Fruit fly (Drosophila melanogaster): ENCODE results near the gene grk.
A peak's percentile ranks its signal among the peaks of the same experiment; 100 is the strongest.

grk gene

DNA sequence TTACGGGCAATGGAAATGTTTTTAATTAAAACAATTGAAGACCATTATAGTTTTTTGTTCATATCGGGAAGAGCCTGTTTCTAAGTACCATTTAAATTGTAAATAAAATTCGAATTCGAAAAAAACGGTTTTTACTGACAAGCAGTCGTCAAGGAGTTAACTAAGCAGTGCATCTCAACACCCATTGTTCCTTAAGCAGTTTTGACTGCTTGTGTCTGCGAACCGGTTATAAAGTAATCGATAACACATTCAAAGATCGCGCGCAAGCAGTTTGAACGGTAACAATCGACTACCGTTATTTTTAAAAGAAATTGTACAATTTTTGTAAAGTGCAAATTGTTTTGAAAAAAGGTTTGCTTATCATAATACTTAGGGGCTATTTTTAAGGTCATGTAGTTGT, 44.6 kb upstream of the grk start (continued):
- TF ChIP-seq ssp (GFP tag; IDR thresholded peaks at IDR 0.05), result no peak
- no peak for TF ChIP-seq CG9215 (GFP tag; IDR thresholded peaks at IDR 0.05)
- TF ChIP-seq CG3838 (GFP tag; optimal IDR thresholded peaks at IDR 0.05), result peak; percentile 93
- TF ChIP-seq Ravus (GFP tag; IDR thresholded peaks at IDR 0.05), result no peak
- no peak for TF ChIP-seq Nf-YC (tag; optimal IDR thresholded peaks at IDR 0.05)
- peak; percentile 72; the same call in 2 of the 3 replicates for TF ChIP-seq Opbp (GFP tag; IDR thresholded peaks at IDR 0.05; ENCODE audit: partially characterized antibody)
- peak; percentile 89 for TF ChIP-seq Dref (GFP tag; IDR thresholded peaks at IDR 0.05)
- no peak for TF ChIP-seq Hsf (GFP tag; optimal IDR thresholded peaks at IDR 0.05)
- TF ChIP-seq CG2116 (GFP tag; optimal IDR thresholded peaks at IDR 0.05), result peak; percentile 53
- TF ChIP-seq HLHmδ (GFP tag; optimal IDR thresholded peaks at IDR 0.05), result no peak
- no peak for TF ChIP-seq Tbp (GFP tag; optimal IDR thresholded peaks at IDR 0.05)
- no peak for TF ChIP-seq CG7745 (tag; optimal IDR thresholded peaks at IDR 0.05)
- no peak for TF ChIP-seq CG11247 (GFP tag; IDR thresholded peaks at IDR 0.05)
- TF ChIP-seq hbn (GFP tag; IDR thresholded peaks at IDR 0.05; ENCODE audit: partially characterized antibody), result no peak
- TF ChIP-seq Ets97D (GFP tag; optimal IDR thresholded peaks at IDR 0.05), result peak; percentile 61
- TF ChIP-seq tio (GFP tag; optimal IDR thresholded peaks at IDR 0.05), result no peak
- no peak for TF ChIP-seq jumu (GFP tag; optimal IDR thresholded peaks at IDR 0.05)
- no peak for TF ChIP-seq otp (GFP tag; IDR thresholded peaks at IDR 0.05)
- no peak for TF ChIP-seq CG6854 (GFP tag; optimal IDR thresholded peaks at IDR 0.05)
- no peak for TF ChIP-seq bcd (GFP tag; optimal IDR thresholded peaks at IDR 0.05)
- no peak for TF ChIP-seq CG10565 (GFP tag; optimal IDR thresholded peaks at IDR 0.05)
- peak; percentile 41 for TF ChIP-seq CG11504 (tag; optimal IDR thresholded peaks at IDR 0.05)
- peak; percentile 29; the same call in 1 of the 2 replicates for TF ChIP-seq inv (GFP tag; IDR thresholded peaks at IDR 0.05; ENCODE audit: partially characterized antibody)
- TF ChIP-seq Dip3 (GFP tag; optimal IDR thresholded peaks at IDR 0.05), result peak; percentile 11
- peak; percentile 72 for TF ChIP-seq Ets65A (GFP tag)
- no peak for TF ChIP-seq unpg (GFP tag; optimal IDR thresholded peaks at IDR 0.05)
- no peak for TF ChIP-seq Doc2 (GFP tag; IDR thresholded peaks at IDR 0.05)
- TF ChIP-seq Vsx1 (GFP tag; optimal IDR thresholded peaks at IDR 0.05), result no peak
- no peak for TF ChIP-seq lbe (GFP tag; optimal IDR thresholded peaks at IDR 0.05)
- no peak for TF ChIP-seq Neu2 (GFP tag; optimal IDR thresholded peaks at IDR 0.05; ENCODE audit: borderline replicate concordance)
- TF ChIP-seq CG15601 (tag; optimal IDR thresholded peaks at IDR 0.05), result peak; percentile 20
- peak; percentile 2 for TF ChIP-seq hkb (optimal IDR thresholded peaks at IDR 0.05)
- TF ChIP-seq hkb (GFP tag; IDR thresholded peaks at IDR 0.05), result no peak
- TF ChIP-seq dati (GFP tag; IDR thresholded peaks at IDR 0.05), result no peak
- no peak for TF ChIP-seq chinmo (GFP tag; IDR thresholded peaks at IDR 0.05; ENCODE audit: partially characterized antibody)
- TF ChIP-seq NFAT (GFP tag; IDR thresholded peaks at IDR 0.05), result no peak
- TF ChIP-seq fu2 (GFP tag; optimal IDR thresholded peaks at IDR 0.05), result no peak
- TF ChIP-seq ken (GFP tag; IDR thresholded peaks at IDR 0.05), result no peak
- no peak for TF ChIP-seq CG2199 (GFP tag; IDR thresholded peaks at IDR 0.05)
- no peak for TF ChIP-seq Doc3 (GFP tag; IDR thresholded peaks at IDR 0.05; ENCODE audit: partially characterized antibody)
- no peak for TF ChIP-seq CG9437 (GFP tag; optimal IDR thresholded peaks at IDR 0.05)
- no peak for TF ChIP-seq CG11695 (GFP tag; IDR thresholded peaks at IDR 0.05)
- no peak for TF ChIP-seq CG8765 (GFP tag; IDR thresholded peaks at IDR 0.05)
- no peak for TF ChIP-seq CG30431 (GFP tag; optimal IDR thresholded peaks at IDR 0.05)
- no peak for TF ChIP-seq Fer2 (tag; optimal IDR thresholded peaks at IDR 0.05)
- no peak for TF ChIP-seq CG12155 (GFP tag; optimal IDR thresholded peaks at IDR 0.05)
- TF ChIP-seq bigmax (GFP tag; optimal IDR thresholded peaks at IDR 0.05), result no peak
- TF ChIP-seq CG5245 (GFP tag; optimal IDR thresholded peaks at IDR 0.05), result no peak
- no peak for TF ChIP-seq Usf (GFP tag; optimal IDR thresholded peaks at IDR 0.05)
- TF ChIP-seq so (GFP tag; IDR thresholded peaks at IDR 0.05), result no peak
- TF ChIP-seq croc (GFP tag; conservative IDR thresholded peaks at IDR 0.05), result no peak
- TF ChIP-seq prd (optimal IDR thresholded peaks at IDR 0.05), result no peak
- no peak for TF ChIP-seq prd (GFP tag; IDR thresholded peaks at IDR 0.05)

All from whole organism, embryonic.